Worm (Caenorhabditis elegans) whole organism, late embryonic: Measurements from ENCODE around the gene npp-3.

Experiments
- K02D7.2 ChIP-seq: sonication (generic microtip); optimal IDR thresholded peaks from 2 replicates; lab custom pipeline; 2017; ENCODE audit warnings: mild to moderate bottlenecking, missing genetic modification characterization, missing compliant biosample characterization
- ama-1 ChIP-seq: fragments of 150-350 bp; optimal IDR thresholded peaks from 2 replicates; lab custom pipeline; 2014
- ceh-18 ChIP-seq: sonication (generic microtip); optimal IDR thresholded peaks from 2 replicates; lab custom pipeline; 2016; ENCODE audit warnings: missing genetic modification characterization, missing compliant biosample characterization
- ceh-2 ChIP-seq: sonication (generic microtip); optimal IDR thresholded peaks from 2 replicates; lab custom pipeline; 2016; ENCODE audit warnings: missing genotype, missing genetic modification characterization, missing compliant biosample characterization
- ceh-24 ChIP-seq: sonication (generic microtip); optimal IDR thresholded peaks from 2 replicates; lab custom pipeline; 2016; ENCODE audit warnings: mild to moderate bottlenecking, missing genetic modification characterization, missing compliant biosample characterization
- ceh-45 ChIP-seq: fragments of 200-800 bp; sonication (Bioruptor generic); IDR thresholded peaks from 2 replicates; pipeline ENCODE4 v1.3.6; 2022; ENCODE audit warnings: missing genetic modification reagents, missing genetic modification characterization, missing compliant biosample characterization
- che-1 ChIP-seq: sonication (generic microtip); optimal IDR thresholded peaks from 2 replicates; lab custom pipeline; 2016; ENCODE audit warnings: mild to moderate bottlenecking, missing genetic modification characterization, missing compliant biosample characterization
- dmd-4 ChIP-seq: sonication (generic microtip); optimal IDR thresholded peaks from 2 replicates; lab custom pipeline; 2016; ENCODE audit warnings: borderline replicate concordance, missing genetic modification characterization, missing compliant biosample characterization
- dve-1 ChIP-seq: sonication (generic microtip); optimal IDR thresholded peaks from 2 replicates; lab custom pipeline; 2017; ENCODE audit warnings: antibody characterized with exemption, mild to moderate bottlenecking, missing genetic modification characterization, missing compliant biosample characterization
- elt-2 ChIP-seq: sonication (generic microtip); optimal IDR thresholded peaks from 2 replicates; lab custom pipeline; 2016; ENCODE audit warnings: missing genetic modification reagents, missing genetic modification characterization, missing compliant biosample characterization
- fkh-10 ChIP-seq: fragments of 150-350 bp; optimal IDR thresholded peaks from 2 replicates; lab custom pipeline; 2014; ENCODE audit warnings: missing biosample characterization, missing genetic modification reagents, missing genetic modification characterization
- hlh-13 ChIP-seq: fragments of 200-800 bp; sonication (Bioruptor generic); optimal IDR thresholded peaks from 2 replicates; lab custom pipeline; 2018; ENCODE audit warnings: mild to moderate bottlenecking, missing genetic modification characterization, missing compliant biosample characterization
- hlh-15 ChIP-seq: sonication (generic microtip); optimal IDR thresholded peaks from 2 replicates; lab custom pipeline; 2016; ENCODE audit warnings: missing genetic modification characterization, missing compliant biosample characterization
- hlh-6 ChIP-seq: sonication (generic microtip); optimal IDR thresholded peaks from 2 replicates; lab custom pipeline; 2016; ENCODE audit warnings: missing genotype, missing genetic modification characterization, missing compliant biosample characterization
- lim-6 ChIP-seq: sonication (generic microtip); optimal IDR thresholded peaks from 2 replicates; lab custom pipeline; 2016; ENCODE audit warnings: missing genetic modification characterization, missing compliant biosample characterization
- mec-3 ChIP-seq: sonication (generic microtip); optimal IDR thresholded peaks from 2 replicates; lab custom pipeline; 2016; ENCODE audit warnings: borderline replicate concordance, missing genetic modification characterization, missing compliant biosample characterization
- nhr-11 ChIP-seq: fragments of 150-350 bp; optimal IDR thresholded peaks from 2 replicates; lab custom pipeline; 2014; ENCODE audit warnings: missing biosample characterization, missing genetic modification characterization
- pag-3 ChIP-seq: sonication (generic microtip); optimal IDR thresholded peaks from 2 replicates; lab custom pipeline; 2016; ENCODE audit warnings: missing compliant biosample characterization, missing genetic modification characterization, borderline replicate concordance
- pha-4 ChIP-seq: fragments of 150-350 bp; optimal IDR thresholded peaks from 2 replicates; lab custom pipeline; 2018; ENCODE audit warnings: missing biosample characterization, missing genetic modification reagents, missing genetic modification characterization
- rnt-1 ChIP-seq: sonication (generic microtip); optimal IDR thresholded peaks from 2 replicates; lab custom pipeline; 2016; ENCODE audit warnings: missing genetic modification characterization, missing compliant biosample characterization
- sdc-2 ChIP-seq: sonication (generic microtip); optimal IDR thresholded peaks from 2 replicates; lab custom pipeline; 2016; ENCODE audit warnings: missing genotype, missing genetic modification characterization, missing compliant biosample characterization
- sox-2 ChIP-seq: fragments of 200-800 bp; sonication (Bioruptor generic); IDR thresholded peaks from 2 replicates; pipeline ENCODE4 v1.3.6; 2022; ENCODE audit warnings: missing genetic modification reagents, missing genetic modification characterization, missing compliant biosample characterization
- sox-4 ChIP-seq: sonication (generic microtip); optimal IDR thresholded peaks from 2 replicates; lab custom pipeline; 2017; ENCODE audit warnings: mild to moderate bottlenecking, missing genetic modification characterization, inconsistent platforms, missing compliant biosample characterization
- tbx-2 ChIP-seq: sonication (generic microtip); optimal IDR thresholded peaks from 2 replicates; lab custom pipeline; 2016; ENCODE audit warnings: missing genetic modification characterization, missing compliant biosample characterization
- unc-3 ChIP-seq, 2 experiments: fragments of 200-800 bp in 1 of 2; sonication (Bioruptor generic) in 1 of 2; sonication (generic microtip) in 1 of 2; conservative IDR thresholded peaks in 1 of 2; optimal IDR thresholded peaks in 1 of 2; 2 replicates each; pipeline versions ENCODE4 v1.3.6 to Lab custom; 2016 to 2022; ENCODE audit warnings: missing compliant biosample characterization in 2 of 2, missing genetic modification characterization in 2 of 2, missing genetic modification reagents in 1 of 2
- unc-55 ChIP-seq: sonication (generic microtip); optimal IDR thresholded peaks from 2 replicates; lab custom pipeline; 2017; ENCODE audit warnings: missing biosample characterization, missing genetic modification reagents, missing genetic modification characterization
- zip-5 ChIP-seq: sonication (generic microtip); optimal IDR thresholded peaks from 2 replicates; lab custom pipeline; 2016; ENCODE audit warnings: missing genetic modification characterization, missing compliant biosample characterization

Gene npp-3

ce11 chrII:11889420-11890075, 15.0 kb upstream of the npp-3 start (continued):
- TF ChIP-seq sox-4: no peak

- TF ChIP-seq fkh-10 (GFP tag; lab: Kevin White, UChicago) (no peak), zip-5 (tag; lab: Kevin White, UChicago) (no peak), rnt-1 (no peak), sox-2 (no peak), lim-6 (tag; lab: Kevin White, UChicago) (no peak), unc-55 (GFP tag; lab: Kevin White, UChicago) (no peak), hlh-15 (no peak)
These were observed 13.6 kb upstream of the npp-3 start for ce11 chrII:11888150-11888549.

ce11 chrII:11887724-11888123, 13.1 kb upstream of the npp-3 start:
- TF ChIP-seq hlh-6 (tag; lab: Kevin White, UChicago): no peak
- TF ChIP-seq tbx-2 (tag; lab: Kevin White, UChicago): peak; percentile 30
- TF ChIP-seq, all 69 proteins: peak for 1

ce11 chrII:11883648-11884047, 9.1 kb upstream of the npp-3 start, which contains the start of gene ZK930.6:
Gene ZK930.6 (plus strand): TSS chrII:11883948.
- no peak for TF ChIP-seq ama-1 (lab: Kevin White, UChicago)
- TF ChIP-seq dmd-4 (tag; lab: Kevin White, UChicago): no peak

ce11 chrII:11880456-11881353, 6.1 kb upstream of the npp-3 start:
- TF ChIP-seq elt-2 (tag; lab: Kevin White, UChicago): peak; percentile 0
- TF ChIP-seq dve-1 (tag; lab: Kevin White, UChicago): no peak
- no peak for TF ChIP-seq ceh-18 (tag; lab: Kevin White, UChicago)
- no peak for TF ChIP-seq hlh-6 (tag; lab: Kevin White, UChicago)

ce11 chrII:11879784-11880183, 5.2 kb upstream of the npp-3 start:
- TF ChIP-seq fkh-10 (GFP tag; lab: Kevin White, UChicago) (no peak), unc-3 (GFP tag; conservative IDR thresholded peaks at IDR 0.05; lab: Robert Waterston, UW) (no peak), unc-3 (tag; optimal IDR thresholded peaks at IDR 0.05; lab: Kevin White, UChicago) (no peak), unc-55 (GFP tag; lab: Kevin White, UChicago) (no peak), ceh-2 (tag; lab: Kevin White, UChicago) (no peak), pag-3 (no peak), sdc-2 (no peak), ceh-45 (GFP tag; lab: Robert Waterston, UW) (no peak), ama-1 (lab: Kevin White, UChicago) (no peak), pha-4 (tag; lab: Kevin White, UChicago) (no peak), hlh-13 (GFP tag; lab: Kevin White, UChicago) (no peak), K02D7.2 (no peak), ceh-24 (tag; lab: Kevin White, UChicago) (no peak)
- TF ChIP-seq, all 69 proteins: peak for 0

- peak; percentile 46 for TF ChIP-seq mec-3 (tag; lab: Kevin White, UChicago)
- TF ChIP-seq rnt-1: no peak
- no peak for TF ChIP-seq ceh-2 (tag; lab: Kevin White, UChicago)
- TF ChIP-seq nhr-11 (tag; lab: Kevin White, UChicago): no peak
- TF ChIP-seq che-1 (tag; lab: Kevin White, UChicago): no peak
- TF ChIP-seq, all 69 proteins: peak for 1
These were observed 5.7 kb downstream of the npp-3 start for ce11 chrII:11868893-11869292.
